Fruit fly (Drosophila melanogaster) whole organism, embryonic: ENCODE measurements around the gene CG5056.

Experiments used
- B-H2 ChIP-seq: fragments of 200-800 bp; sonication (Bioruptor generic); optimal IDR thresholded peaks from 2 replicates; lab custom pipeline; 2018; ENCODE audit warnings: missing biosample characterization, mild to moderate bottlenecking, missing genetic modification characterization
- CG10321 ChIP-seq: fragments of 200-800 bp; sonication (Bioruptor generic); IDR thresholded peaks from 2 replicates; pipeline ENCODE4 v1.3.6; 2022; ENCODE audit warnings: missing biosample characterization, missing genetic modification characterization
- CG11085 ChIP-seq: fragments of 200-800 bp; sonication (Bioruptor generic); IDR thresholded peaks from 2 replicates; pipeline ENCODE4 v1.3.6; 2022; ENCODE audit warnings: missing biosample characterization, missing genetic modification characterization
- CG12744 ChIP-seq: fragments of 200-800 bp; sonication (Bioruptor generic); optimal IDR thresholded peaks from 2 replicates; lab custom pipeline; 2016; ENCODE audit warnings: missing biosample characterization, missing genetic modification characterization
- CG13424 ChIP-seq: fragments of 200-800 bp; sonication (Bioruptor generic); optimal IDR thresholded peaks from 2 replicates; lab custom pipeline; 2019; ENCODE audit warnings: missing biosample characterization, mild to moderate bottlenecking, missing genetic modification characterization, moderate library complexity
- CG14710 ChIP-seq: fragments of 200-800 bp; sonication (Bioruptor generic); optimal IDR thresholded peaks from 3 replicates; lab custom pipeline; 2019; ENCODE audit warnings: missing biosample characterization, mild to moderate bottlenecking, missing genetic modification characterization, moderate library complexity
- CG14860 ChIP-seq: fragments of 200-800 bp; sonication (Bioruptor generic); IDR thresholded peaks from 3 replicates; pipeline ENCODE4 v1.3.6; 2022; ENCODE audit warnings: missing biosample characterization, missing genetic modification characterization; ENCODE audit not compliant: partially characterized antibody
- CG15479 ChIP-seq: fragments of 200-800 bp; sonication (Bioruptor generic); optimal IDR thresholded peaks from 3 replicates; lab custom pipeline; 2019; ENCODE audit warnings: missing biosample characterization, mild to moderate bottlenecking, missing genetic modification characterization, moderate library complexity
- CG16863 ChIP-seq: fragments of 200-800 bp; sonication (Bioruptor generic); optimal IDR thresholded peaks from 3 replicates; lab custom pipeline; 2016; ENCODE audit warnings: missing biosample characterization, missing genetic modification characterization
- CG17612 ChIP-seq: fragments of 200-800 bp; sonication (Bioruptor generic); IDR thresholded peaks from 2 replicates; pipeline ENCODE4 v1.3.6; 2022; ENCODE audit warnings: missing biosample characterization, missing genetic modification characterization
- CG2116 ChIP-seq: fragments of 200-800 bp; sonication (Bioruptor generic); optimal IDR thresholded peaks from 3 replicates; lab custom pipeline; 2018; ENCODE audit warnings: missing biosample characterization, mild to moderate bottlenecking, missing genetic modification characterization
- CG2678 ChIP-seq: fragments of 200-800 bp; sonication (Bioruptor generic); optimal IDR thresholded peaks from 3 replicates; lab custom pipeline; 2019; ENCODE audit warnings: missing biosample characterization, mild to moderate bottlenecking, missing genetic modification characterization, moderate library complexity
- CG31224 ChIP-seq: fragments of 200-800 bp; sonication (Bioruptor generic); IDR thresholded peaks from 2 replicates; pipeline ENCODE4 v1.3.6; 2022; ENCODE audit warnings: missing biosample characterization, missing genetic modification characterization
- CG34376 ChIP-seq: fragments of 200-800 bp; sonication (Bioruptor generic); optimal IDR thresholded peaks from 2 replicates; lab custom pipeline; 2018; ENCODE audit warnings: missing biosample characterization, mild to moderate bottlenecking, missing genetic modification characterization
- CG4617 ChIP-seq: fragments of 200-800 bp; sonication (Bioruptor generic); optimal IDR thresholded peaks from 3 replicates; lab custom pipeline; 2016; ENCODE audit warnings: missing biosample characterization, missing genetic modification characterization, borderline replicate concordance
- CG4707 ChIP-seq: fragments of 200-800 bp; sonication (Bioruptor generic); optimal IDR thresholded peaks from 2 replicates; lab custom pipeline; 2018; ENCODE audit warnings: missing biosample characterization, mild to moderate bottlenecking, missing genetic modification characterization, moderate library complexity
- CG6765 ChIP-seq: fragments of 200-800 bp; sonication (Bioruptor generic); optimal IDR thresholded peaks from 3 replicates; lab custom pipeline; 2017; ENCODE audit warnings: missing biosample characterization, mild to moderate bottlenecking, missing genetic modification characterization
- CG7271 ChIP-seq: fragments of 200-800 bp; sonication (Bioruptor generic); optimal IDR thresholded peaks from 2 replicates; lab custom pipeline; 2018; ENCODE audit warnings: missing biosample characterization, mild to moderate bottlenecking, missing genetic modification characterization, moderate library complexity
- CG7357 ChIP-seq: fragments of 200-800 bp; sonication (Bioruptor generic); IDR thresholded peaks from 3 replicates; pipeline ENCODE4 v1.3.6; 2022; ENCODE audit warnings: missing biosample characterization, missing genetic modification characterization
- CG7786 ChIP-seq: fragments of 200-800 bp; sonication (Bioruptor generic); optimal IDR thresholded peaks from 2 replicates; lab custom pipeline; 2016; ENCODE audit warnings: missing biosample characterization, missing genetic modification characterization
- CG8089 ChIP-seq: fragments of 200-800 bp; sonication (Bioruptor generic); optimal IDR thresholded peaks from 3 replicates; lab custom pipeline; 2016; ENCODE audit warnings: missing biosample characterization, missing genetic modification characterization
- CG9932 ChIP-seq: fragments of 200-800 bp; sonication (Bioruptor generic); IDR thresholded peaks from 2 replicates; pipeline ENCODE4 v1.3.6; 2022; ENCODE audit warnings: missing biosample characterization, missing genetic modification characterization
- Dad ChIP-seq: fragments of 200-800 bp; sonication (Bioruptor generic); optimal IDR thresholded peaks from 3 replicates; lab custom pipeline; 2016; ENCODE audit warnings: missing biosample characterization, missing genetic modification characterization
- HLHmδ ChIP-seq: fragments of 200-800 bp; sonication (Bioruptor generic); optimal IDR thresholded peaks from 2 replicates; lab custom pipeline; 2018; ENCODE audit warnings: missing biosample characterization, mild to moderate bottlenecking, missing genetic modification characterization, moderate library complexity
- NFAT ChIP-seq: fragments of 200-800 bp; sonication (Bioruptor generic); IDR thresholded peaks from 2 replicates; pipeline ENCODE4 v1.3.6; 2022; ENCODE audit warnings: missing biosample characterization, missing genetic modification characterization
- NK7.1 ChIP-seq: fragments of 200-800 bp; sonication (Bioruptor generic); optimal IDR thresholded peaks from 3 replicates; lab custom pipeline; 2016; ENCODE audit warnings: missing biosample characterization, missing genetic modification characterization
- Poxn ChIP-seq: fragments of 200-800 bp; sonication (Bioruptor generic); IDR thresholded peaks from 2 replicates; pipeline ENCODE4 v1.3.6; 2022; ENCODE audit warnings: missing biosample characterization, missing genetic modification characterization
- Sox102F ChIP-seq: fragments of 200-800 bp; sonication (Bioruptor generic); optimal IDR thresholded peaks from 2 replicates; lab custom pipeline; 2018; ENCODE audit warnings: missing biosample characterization, mild to moderate bottlenecking, missing genetic modification characterization, moderate library complexity
- Sry-δ ChIP-seq: fragments of 200-800 bp; sonication (Bioruptor generic); optimal IDR thresholded peaks from 2 replicates; lab custom pipeline; 2016; ENCODE audit warnings: missing biosample characterization, missing genetic modification characterization
- Ssrp ChIP-seq: fragments of 200-800 bp; sonication (Bioruptor generic); optimal IDR thresholded peaks from 2 replicates; lab custom pipeline; 2018; ENCODE audit warnings: missing biosample characterization, mild to moderate bottlenecking, missing genetic modification characterization, moderate library complexity
- Xbp1 ChIP-seq: fragments of 200-800 bp; sonication (Bioruptor generic); optimal IDR thresholded peaks from 3 replicates; lab custom pipeline; 2016; ENCODE audit warnings: missing biosample characterization, mild to moderate bottlenecking, missing genetic modification characterization
- ase ChIP-seq: fragments of 200-800 bp; sonication (Bioruptor generic); IDR thresholded peaks from 3 replicates; pipeline ENCODE4 v1.3.6; 2022; ENCODE audit warnings: missing biosample characterization, missing genetic modification characterization
- ash1 ChIP-seq: fragments of 200-800 bp; sonication (Bioruptor generic); optimal IDR thresholded peaks from 2 replicates; lab custom pipeline; 2018; ENCODE audit warnings: missing biosample characterization, mild to moderate bottlenecking, missing genetic modification characterization
- bigmax ChIP-seq: fragments of 200-800 bp; sonication (Bioruptor generic); optimal IDR thresholded peaks from 2 replicates; lab custom pipeline; 2018; ENCODE audit warnings: missing biosample characterization, mild to moderate bottlenecking, missing genetic modification characterization
- cad ChIP-seq: fragments of >200 bp; optimal IDR thresholded peaks from 2 replicates; lab custom pipeline; 2017; ENCODE audit warnings: missing biosample characterization, missing genetic modification characterization
- chinmo ChIP-seq: fragments of 200-800 bp; sonication (Bioruptor generic); IDR thresholded peaks from 4 replicates; pipeline ENCODE4 v1.3.6; 2022; ENCODE audit warnings: missing biosample characterization, missing genetic modification characterization; ENCODE audit not compliant: partially characterized antibody
- grn ChIP-seq: fragments of 200-800 bp; sonication (Bioruptor generic); optimal IDR thresholded peaks from 3 replicates; lab custom pipeline; 2017; ENCODE audit warnings: missing biosample characterization, missing genetic modification characterization
- jing ChIP-seq: fragments of 200-800 bp; sonication (Bioruptor generic); optimal IDR thresholded peaks from 2 replicates; lab custom pipeline; 2018; ENCODE audit warnings: missing biosample characterization, mild to moderate bottlenecking, missing genetic modification characterization
- klu ChIP-seq: fragments of 200-800 bp; sonication (Bioruptor generic); IDR thresholded peaks from 2 replicates; pipeline ENCODE4 v1.3.6; 2022; ENCODE audit warnings: missing biosample characterization, missing genetic modification characterization
- nerfin-2 ChIP-seq: fragments of 200-800 bp; sonication (Bioruptor generic); IDR thresholded peaks from 2 replicates; pipeline ENCODE4 v1.3.6; 2022; ENCODE audit warnings: missing biosample characterization, missing genetic modification characterization; ENCODE audit not compliant: partially characterized antibody
- oc ChIP-seq: fragments of 200-800 bp; sonication (Bioruptor generic); optimal IDR thresholded peaks from 2 replicates; lab custom pipeline; 2018; ENCODE audit warnings: missing biosample characterization, mild to moderate bottlenecking, missing genetic modification characterization, moderate library complexity
- pb ChIP-seq: fragments of 200-800 bp; sonication (Bioruptor generic); optimal IDR thresholded peaks from 3 replicates; lab custom pipeline; 2016; ENCODE audit warnings: missing biosample characterization, missing genetic modification characterization
- rib ChIP-seq: fragments of 200-800 bp; sonication (Bioruptor generic); IDR thresholded peaks from 2 replicates; pipeline ENCODE4 v1.3.6; 2022; ENCODE audit warnings: missing biosample characterization, missing genetic modification characterization
- so ChIP-seq: fragments of 200-800 bp; sonication (Bioruptor generic); IDR thresholded peaks from 3 replicates; pipeline ENCODE4 v1.3.6; 2022; ENCODE audit warnings: missing biosample characterization, missing genetic modification characterization
- tgo ChIP-seq: fragments of 200-800 bp; sonication (Bioruptor generic); IDR thresholded peaks from 3 replicates; pipeline ENCODE4 v1.3.6; 2022; ENCODE audit warnings: missing biosample characterization, missing genetic modification characterization
- tna ChIP-seq: fragments of 200-800 bp; sonication (Bioruptor generic); IDR thresholded peaks from 2 replicates; pipeline ENCODE4 v1.3.6; 2022; ENCODE audit warnings: missing biosample characterization, missing genetic modification characterization; ENCODE audit not compliant: partially characterized antibody
- vfl ChIP-seq: fragments of 200-800 bp; sonication (Bioruptor generic); optimal IDR thresholded peaks from 2 replicates; lab custom pipeline; 2016; ENCODE audit warnings: missing biosample characterization, missing genetic modification characterization
- vvl ChIP-seq: fragments of 200-800 bp; sonication (Bioruptor generic); IDR thresholded peaks from 2 replicates; pipeline ENCODE4 v1.3.6; 2022; ENCODE audit warnings: missing biosample characterization, missing genetic modification characterization

CG5056 gene

dm6 chr2L:10387869-10388726 is 21.6 kb downstream of the CG5056 start, which contains the start of gene da (continued):
- TF ChIP-seq CG10321 (GFP tag; lab: Robert Waterston, UW) (no peak), CG9932 (GFP tag; lab: Robert Waterston, UW) (peak; percentile 75; the same call in 1 of the 2 replicates), CG13424 (tag; lab: Kevin White, UChicago) (peak; percentile 64), rib (GFP tag; lab: Robert Waterston, UW) (peak; percentile 45), NK7.1 (GFP tag; lab: Kevin White, UChicago) (no peak), CG12744 (GFP tag; lab: Kevin White, UChicago) (peak; percentile 3), Poxn (GFP tag; lab: Robert Waterston, UW) (no peak), jing (GFP tag; lab: Kevin White, UChicago) (no peak), NFAT (GFP tag; lab: Robert Waterston, UW) (peak; percentile 58; the same call in 1 of the 2 replicates), cad (GFP tag; lab: Kevin White, UChicago) (no peak), klu (GFP tag; lab: Robert Waterston, UW) (no peak), CG2678 (tag; lab: Kevin White, UChicago) (peak; percentile 63), Ssrp (tag; lab: Kevin White, UChicago) (peak; percentile 58), CG2116 (GFP tag; lab: Kevin White, UChicago) (peak; percentile 99), CG17612 (GFP tag; lab: Robert Waterston, UW) (no peak), CG7357 (peak; percentile 97), CG34376 (GFP tag; lab: Kevin White, UChicago) (peak; percentile 16), CG14710 (tag; lab: Kevin White, UChicago) (peak; percentile 74), CG6765 (GFP tag; lab: Kevin White, UChicago) (peak; percentile 25), chinmo (0 out of 4 replicates have a peak, but pooled peaks have one; percentile 52), bigmax (GFP tag; lab: Kevin White, UChicago) (peak; percentile 32), grn (GFP tag; lab: Kevin White, UChicago) (peak; percentile 34), ase (peak; percentile 42; the same call in 1 of the 3 replicates), ash1 (GFP tag; lab: Kevin White, UChicago) (peak; percentile 6), tgo (peak; percentile 57; the same call in 1 of the 3 replicates), CG8089 (GFP tag; lab: Kevin White, UChicago) (peak; percentile 32), pb (GFP tag; lab: Kevin White, UChicago) (no peak), tna (GFP tag; lab: Robert Waterston, UW) (peak; percentile 13; the same call in 1 of the 2 replicates), CG7786 (peak; percentile 55), Sox102F (GFP tag; lab: Kevin White, UChicago) (no peak), CG31224 (GFP tag; lab: Robert Waterston, UW) (peak; percentile 40; the same call in 1 of the 2 replicates), Sry-δ (GFP tag; lab: Kevin White, UChicago) (peak; percentile 71), nerfin-2 (GFP tag; lab: Robert Waterston, UW) (peak; percentile 65), HLHmδ (GFP tag; lab: Kevin White, UChicago) (no peak), oc (tag; lab: Kevin White, UChicago) (no peak), CG14860 (GFP tag; lab: Robert Waterston, UW) (no peak), vvl (GFP tag; lab: Robert Waterston, UW) (peak; percentile 75), CG16863 (GFP tag; lab: Kevin White, UChicago) (peak; percentile 57), CG7271 (tag; lab: Kevin White, UChicago) (peak; percentile 3), CG15479 (GFP tag; lab: Kevin White, UChicago) (peak; percentile 81), vfl (GFP tag; lab: Kevin White, UChicago) (peak; percentile 53), Dad (GFP tag; lab: Kevin White, UChicago) (peak; percentile 45), CG4707 (GFP tag; lab: Kevin White, UChicago) (no peak), B-H2 (peak; percentile 54), CG11085 (no peak), so (GFP tag; lab: Robert Waterston, UW) (no peak), Xbp1 (GFP tag; lab: Kevin White, UChicago) (peak; percentile 73), CG4617 (GFP tag; lab: Kevin White, UChicago) (peak; percentile 49)
